Worm (Caenorhabditis elegans) whole organism, L4/young adult: ENCODE measurements around the gene nhr-171.

Experiments
- W03F9.2 ChIP-seq: fragments of 150-350 bp; optimal IDR thresholded peaks from 2 replicates; lab custom pipeline; 2014; ENCODE audit warnings: missing biosample characterization, missing genetic modification characterization
- him-1 ChIP-seq: sonication (generic microtip); optimal IDR thresholded peaks from 2 replicates; lab custom pipeline; 2016; ENCODE audit warnings: missing genotype, missing genetic modification reagents, missing genetic modification characterization, missing compliant biosample characterization

ce11 chrV:7478404-7478803, 33.2 kb upstream of the nhr-171 start, which contains the start of gene str-190:
- TF ChIP-seq W03F9.2 (tag; lab: Kevin White, UChicago), result no peak
- no peak for TF ChIP-seq him-1 (tag; lab: Kevin White, UChicago)
